Worm (Caenorhabditis elegans) whole organism, L4 larva: ENCODE results near the gene K06A4.10.

Experiments
- F49E8.2 ChIP-seq: sonication (generic microtip); optimal IDR thresholded peaks from 2 replicates; lab custom pipeline; 2016; ENCODE audit warnings: missing compliant biosample characterization, mild to moderate bottlenecking, missing genetic modification characterization, borderline replicate concordance
- dpl-1 ChIP-seq: fragments of 150-350 bp; optimal IDR thresholded peaks from 2 replicates; lab custom pipeline; 2014; ENCODE audit warnings: missing biosample characterization, missing genetic modification reagents, missing genetic modification characterization
- unc-130 ChIP-seq: sonication (generic microtip); optimal IDR thresholded peaks from 2 replicates; lab custom pipeline; 2016; ENCODE audit warnings: missing genetic modification reagents, missing genetic modification characterization, missing compliant biosample characterization
- unc-39 ChIP-seq: sonication (generic microtip); optimal IDR thresholded peaks from 2 replicates; lab custom pipeline; 2017; ENCODE audit warnings: missing biosample characterization, missing genetic modification characterization
- ztf-11 ChIP-seq: fragments of 150-350 bp; optimal IDR thresholded peaks from 2 replicates; lab custom pipeline; 2014; ENCODE audit warnings: missing biosample characterization, missing genetic modification characterization

DNA sequence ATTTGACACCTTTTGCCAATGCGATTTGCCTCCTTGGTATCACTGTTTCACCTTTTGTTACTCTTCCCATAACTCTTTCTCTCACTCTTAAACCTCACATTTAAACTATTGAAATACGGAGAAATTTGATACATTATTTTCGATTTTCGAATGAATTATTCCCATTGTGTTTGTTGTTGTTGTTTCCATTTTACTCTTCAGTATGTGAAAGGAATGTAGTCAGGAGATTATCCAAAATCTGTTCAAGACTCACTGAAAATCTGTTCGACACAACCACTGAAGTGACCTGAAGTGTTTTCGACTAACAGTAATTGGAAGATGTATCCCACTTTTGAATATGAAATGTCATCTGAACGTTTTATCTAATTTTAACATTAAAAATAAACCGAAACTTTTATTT is 48.6 kb downstream of the K06A4.10 start:
- TF ChIP-seq ztf-11 (tag; lab: Kevin White, UChicago), result no peak
- TF ChIP-seq unc-130 (GFP tag; lab: Kevin White, UChicago), result no peak
- TF ChIP-seq F49E8.2 (tag; lab: Kevin White, UChicago), result no peak
- no peak for TF ChIP-seq unc-39 (tag; lab: Kevin White, UChicago)
- TF ChIP-seq dpl-1 (GFP tag; lab: Kevin White, UChicago), result no peak
